Fruit fly (Drosophila melanogaster) whole organism, prepupa: Measurements from ENCODE around the gene Dnaaf6.

Experiments
- Blimp-1 ChIP-seq: fragments of 200-800 bp; sonication (Bioruptor generic); optimal IDR thresholded peaks from 3 replicates; lab custom pipeline; 2017; ENCODE audit warnings: missing biosample characterization, missing genetic modification characterization, mild to moderate bottlenecking, moderate library complexity, missing genetic modification reagents
- CG10669 ChIP-seq: fragments of 200-800 bp; sonication (Bioruptor generic); optimal IDR thresholded peaks from 3 replicates; lab custom pipeline; 2018; ENCODE audit warnings: missing biosample characterization, mild to moderate bottlenecking, missing genetic modification characterization, moderate library complexity
- CG11294 ChIP-seq: fragments of 200-800 bp; sonication (Bioruptor generic); IDR thresholded peaks from 2 replicates; pipeline ENCODE4 v1.3.6; 2022; ENCODE audit warnings: missing biosample characterization, missing genetic modification characterization
- CG11762 ChIP-seq: fragments of 200-800 bp; sonication (Bioruptor generic); optimal IDR thresholded peaks from 3 replicates; lab custom pipeline; 2016; ENCODE audit warnings: missing biosample characterization, missing genetic modification characterization; ENCODE audit not compliant: insufficient read depth
- CG11902 ChIP-seq: fragments of 200-800 bp; sonication (Bioruptor generic); optimal IDR thresholded peaks from 3 replicates; lab custom pipeline; 2016; ENCODE audit warnings: missing biosample characterization, missing genetic modification characterization
- CG16779 ChIP-seq: fragments of 200-800 bp; sonication (Bioruptor generic); optimal IDR thresholded peaks from 3 replicates; lab custom pipeline; 2017; ENCODE audit warnings: missing biosample characterization, mild to moderate bottlenecking, missing genetic modification characterization
- CG3032 ChIP-seq: fragments of 200-800 bp; optimal IDR thresholded peaks from 2 replicates; lab custom pipeline; 2019; ENCODE audit warnings: missing biosample characterization, mild to moderate bottlenecking, missing genetic modification characterization, moderate library complexity
- CG31627 ChIP-seq: fragments of 200-800 bp; sonication (Bioruptor generic); optimal IDR thresholded peaks from 3 replicates; lab custom pipeline; 2016; ENCODE audit warnings: missing biosample characterization, missing genetic modification characterization
- CG34406 ChIP-seq: fragments of 200-800 bp; sonication (Bioruptor generic); optimal IDR thresholded peaks from 3 replicates; lab custom pipeline; 2016; ENCODE audit warnings: missing biosample characterization, missing genetic modification characterization
- CG3919 ChIP-seq: fragments of 200-800 bp; sonication (Bioruptor generic); optimal IDR thresholded peaks from 3 replicates; lab custom pipeline; 2016; ENCODE audit warnings: missing biosample characterization, missing genetic modification characterization
- CG4318 ChIP-seq: fragments of 200-800 bp; sonication (Bioruptor generic); optimal IDR thresholded peaks from 3 replicates; lab custom pipeline; 2017; ENCODE audit warnings: missing biosample characterization, mild to moderate bottlenecking, missing genetic modification characterization
- CG6163 ChIP-seq: fragments of 200-800 bp; sonication (Bioruptor generic); IDR thresholded peaks from 3 replicates; pipeline ENCODE4 v1.3.6; 2022; ENCODE audit warnings: missing biosample characterization, missing genetic modification characterization
- CG6276 ChIP-seq: fragments of 200-800 bp; sonication (Bioruptor generic); optimal IDR thresholded peaks from 2 replicates; lab custom pipeline; 2017; ENCODE audit warnings: missing biosample characterization, mild to moderate bottlenecking, missing genetic modification characterization
- CG6792 ChIP-seq: fragments of 200-800 bp; sonication (Bioruptor generic); optimal IDR thresholded peaks from 3 replicates; lab custom pipeline; 2016; ENCODE audit warnings: missing biosample characterization, missing genetic modification characterization
- CG6808 ChIP-seq: fragments of 200-800 bp; sonication (Bioruptor generic); optimal IDR thresholded peaks from 3 replicates; lab custom pipeline; 2017; ENCODE audit warnings: missing biosample characterization, missing genetic modification characterization, mild to moderate bottlenecking, moderate library complexity, missing genetic modification reagents
- CG6854 ChIP-seq: fragments of 200-800 bp; sonication (Bioruptor generic); optimal IDR thresholded peaks from 2 replicates; lab custom pipeline; 2017; ENCODE audit warnings: missing biosample characterization, mild to moderate bottlenecking, missing genetic modification characterization
- CG7368 ChIP-seq: fragments of 200-800 bp; sonication (Bioruptor generic); optimal IDR thresholded peaks from 3 replicates; lab custom pipeline; 2016; ENCODE audit warnings: missing biosample characterization, missing genetic modification characterization
- CG8119 ChIP-seq: fragments of 200-800 bp; sonication (Bioruptor generic); IDR thresholded peaks from 3 replicates; pipeline ENCODE4 v1.3.6; 2022; ENCODE audit warnings: missing biosample characterization, missing genetic modification characterization
- CG8319 ChIP-seq: fragments of 200-800 bp; sonication (Bioruptor generic); optimal IDR thresholded peaks from 3 replicates; lab custom pipeline; 2016; ENCODE audit warnings: missing biosample characterization, missing genetic modification characterization
- CG8632 ChIP-seq: fragments of 200-800 bp; sonication (Bioruptor generic); optimal IDR thresholded peaks from 3 replicates; lab custom pipeline; 2016; ENCODE audit warnings: missing biosample characterization, missing genetic modification characterization
- CG9139 ChIP-seq: fragments of 200-800 bp; sonication (Bioruptor generic); optimal IDR thresholded peaks from 3 replicates; lab custom pipeline; 2017; ENCODE audit warnings: missing biosample characterization, mild to moderate bottlenecking, missing genetic modification characterization
- Eip78C ChIP-seq: fragments of 200-800 bp; sonication (Bioruptor generic); peaks from one replicate; lab custom pipeline; 2016; ENCODE audit warnings: missing biosample characterization, missing genetic modification characterization
- Ets21C ChIP-seq: fragments of 200-800 bp; sonication (Bioruptor generic); optimal IDR thresholded peaks from 3 replicates; lab custom pipeline; 2016; ENCODE audit warnings: missing biosample characterization, missing genetic modification characterization
- Ets96B ChIP-seq: fragments of 200-800 bp; optimal IDR thresholded peaks from 2 replicates; lab custom pipeline; 2019; ENCODE audit warnings: missing biosample characterization, mild to moderate bottlenecking, missing genetic modification characterization, moderate library complexity
- Gug ChIP-seq: fragments of 200-800 bp; sonication (Bioruptor generic); IDR thresholded peaks from 2 replicates; pipeline ENCODE4 v1.3.6; 2022; ENCODE audit warnings: missing biosample characterization, missing genetic modification characterization
- Hr38 ChIP-seq: sonication (Bioruptor generic); optimal IDR thresholded peaks from 2 replicates; lab custom pipeline; 2016; ENCODE audit warnings: missing biosample characterization, missing genetic modification characterization
- Hr39 ChIP-seq: fragments of 200-800 bp; sonication (Bioruptor generic); optimal IDR thresholded peaks from 2 replicates; lab custom pipeline; 2016; ENCODE audit warnings: missing biosample characterization, missing genetic modification characterization
- Hr4 ChIP-seq: fragments of 200-800 bp; sonication (Bioruptor generic); optimal IDR thresholded peaks from 3 replicates; lab custom pipeline; 2016; ENCODE audit warnings: missing biosample characterization, missing genetic modification characterization
- Lpt ChIP-seq: fragments of 200-800 bp; sonication (Bioruptor generic); optimal IDR thresholded peaks from 3 replicates; lab custom pipeline; 2016; ENCODE audit warnings: missing biosample characterization, missing genetic modification characterization
- Met ChIP-seq: fragments of 200-800 bp; sonication (Bioruptor generic); optimal IDR thresholded peaks from 3 replicates; lab custom pipeline; 2016; ENCODE audit warnings: missing biosample characterization, missing genetic modification characterization
- OdsH ChIP-seq: fragments of 200-800 bp; sonication (Bioruptor generic); optimal IDR thresholded peaks from 3 replicates; lab custom pipeline; 2016; ENCODE audit warnings: missing biosample characterization, missing genetic modification characterization
- Smox ChIP-seq: fragments of 200-800 bp; sonication (Bioruptor generic); optimal IDR thresholded peaks from 3 replicates; lab custom pipeline; 2016; ENCODE audit warnings: missing biosample characterization, missing genetic modification characterization
- Sox102F ChIP-seq: fragments of 200-800 bp; sonication (Bioruptor generic); optimal IDR thresholded peaks from 2 replicates; lab custom pipeline; 2016; ENCODE audit warnings: missing biosample characterization, mild to moderate bottlenecking, missing genetic modification characterization
- achi ChIP-seq: fragments of 200-800 bp; sonication (Bioruptor generic); optimal IDR thresholded peaks from 3 replicates; lab custom pipeline; 2016; ENCODE audit warnings: missing biosample characterization, missing genetic modification characterization
- acj6 ChIP-seq: fragments of 200-800 bp; sonication (Bioruptor generic); optimal IDR thresholded peaks from 3 replicates; lab custom pipeline; 2016; ENCODE audit warnings: missing biosample characterization, missing genetic modification characterization
- dac ChIP-seq: fragments of 200-800 bp; sonication (Bioruptor generic); optimal IDR thresholded peaks from 2 replicates; lab custom pipeline; 2017; ENCODE audit warnings: missing biosample characterization, mild to moderate bottlenecking, missing genetic modification characterization
- dsx ChIP-seq: fragments of 200-800 bp; optimal IDR thresholded peaks from 3 replicates; lab custom pipeline; 2019; ENCODE audit warnings: missing biosample characterization, mild to moderate bottlenecking, missing genetic modification characterization, moderate library complexity; ENCODE audit not compliant: poor library complexity, severe bottlenecking
- eg ChIP-seq: fragments of 200-800 bp; sonication (Bioruptor generic); IDR thresholded peaks from 3 replicates; pipeline ENCODE4 v1.3.6; 2022; ENCODE audit warnings: missing biosample characterization, missing genetic modification characterization
- esn ChIP-seq: fragments of 200-800 bp; sonication (Bioruptor generic); optimal IDR thresholded peaks from 2 replicates; lab custom pipeline; 2016; ENCODE audit warnings: missing biosample characterization, mild to moderate bottlenecking, missing genetic modification characterization, moderate library complexity
- fd59A ChIP-seq: fragments of 200-800 bp; sonication (Bioruptor generic); optimal IDR thresholded peaks from 2 replicates; lab custom pipeline; 2017; ENCODE audit warnings: missing biosample characterization, mild to moderate bottlenecking, missing genetic modification characterization, missing genetic modification reagents
- lz ChIP-seq: fragments of 200-800 bp; sonication (Bioruptor generic); optimal IDR thresholded peaks from 3 replicates; lab custom pipeline; 2016; ENCODE audit warnings: missing biosample characterization, missing genetic modification characterization
- net ChIP-seq: fragments of 200-800 bp; sonication (Bioruptor generic); optimal IDR thresholded peaks from 3 replicates; lab custom pipeline; 2016; ENCODE audit warnings: missing biosample characterization, missing genetic modification characterization
- pdm3 ChIP-seq: fragments of 200-800 bp; sonication (Bioruptor generic); optimal IDR thresholded peaks from 3 replicates; lab custom pipeline; 2016; ENCODE audit warnings: missing biosample characterization, missing genetic modification characterization
- spab ChIP-seq: fragments of 200-800 bp; sonication (Bioruptor generic); optimal IDR thresholded peaks from 2 replicates; lab custom pipeline; 2017; ENCODE audit warnings: missing biosample characterization, mild to moderate bottlenecking, missing genetic modification characterization, missing genetic modification reagents
- svp ChIP-seq: fragments of 200-800 bp; sonication (Bioruptor generic); peaks from one replicate; lab custom pipeline; 2016; ENCODE audit warnings: missing biosample characterization, missing genetic modification characterization
- topi ChIP-seq: fragments of 200-800 bp; sonication (Bioruptor generic); optimal IDR thresholded peaks from 3 replicates; lab custom pipeline; 2016; ENCODE audit warnings: missing biosample characterization, missing genetic modification characterization

Dnaaf6 gene

DNA sequence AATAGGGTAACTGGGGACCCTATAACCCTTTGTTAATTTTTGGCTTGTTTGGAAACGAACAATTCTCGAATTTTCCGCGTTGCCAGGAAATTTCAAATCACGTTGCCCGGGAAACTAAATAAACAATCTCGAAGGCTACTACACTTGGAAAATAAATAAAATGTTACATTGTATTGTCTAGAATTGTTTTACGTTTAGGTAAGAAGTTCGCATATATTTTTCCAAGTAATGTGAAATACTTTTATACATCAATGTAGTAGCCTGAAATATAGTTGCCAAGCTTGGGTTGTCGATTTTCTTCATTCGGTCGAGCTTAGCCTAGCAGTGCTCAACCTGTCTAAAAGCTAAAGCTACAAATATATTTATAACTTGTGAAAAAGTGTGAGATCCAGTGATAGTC lies at the start of gene Dnaaf6:
Gene Dnaaf6, plus strand, starts transcription at position 301 of the 400 bp plus-strand sequence.
- TF ChIP-seq Sox102F (GFP tag; lab: Kevin White, UChicago), result no peak
- TF ChIP-seq CG11294 (GFP tag; lab: Robert Waterston, UW), result no peak
- no peak for TF ChIP-seq Eip78C (GFP tag; lab: Kevin White, UChicago)
- no peak for TF ChIP-seq achi (GFP tag; lab: Kevin White, UChicago)
- no peak for TF ChIP-seq CG3919 (GFP tag; lab: Kevin White, UChicago)
- no peak for TF ChIP-seq CG6854 (GFP tag; lab: Kevin White, UChicago)
- no peak for TF ChIP-seq CG6163 (GFP tag; lab: Robert Waterston, UW)
- no peak for TF ChIP-seq Blimp-1 (GFP tag; lab: Kevin White, UChicago)
- no peak for TF ChIP-seq Hr4 (GFP tag; lab: Kevin White, UChicago)
- no peak for TF ChIP-seq CG8632 (GFP tag; lab: Kevin White, UChicago)
- no peak for TF ChIP-seq CG16779 (tag; lab: Kevin White, UChicago)
- no peak for TF ChIP-seq CG7368 (GFP tag; lab: Kevin White, UChicago)
- no peak for TF ChIP-seq CG6276 (GFP tag; lab: Kevin White, UChicago)
- no peak for TF ChIP-seq Hr39 (GFP tag; lab: Kevin White, UChicago)
- TF ChIP-seq dsx (GFP tag; lab: Kevin White, UChicago), result no peak

DNA sequence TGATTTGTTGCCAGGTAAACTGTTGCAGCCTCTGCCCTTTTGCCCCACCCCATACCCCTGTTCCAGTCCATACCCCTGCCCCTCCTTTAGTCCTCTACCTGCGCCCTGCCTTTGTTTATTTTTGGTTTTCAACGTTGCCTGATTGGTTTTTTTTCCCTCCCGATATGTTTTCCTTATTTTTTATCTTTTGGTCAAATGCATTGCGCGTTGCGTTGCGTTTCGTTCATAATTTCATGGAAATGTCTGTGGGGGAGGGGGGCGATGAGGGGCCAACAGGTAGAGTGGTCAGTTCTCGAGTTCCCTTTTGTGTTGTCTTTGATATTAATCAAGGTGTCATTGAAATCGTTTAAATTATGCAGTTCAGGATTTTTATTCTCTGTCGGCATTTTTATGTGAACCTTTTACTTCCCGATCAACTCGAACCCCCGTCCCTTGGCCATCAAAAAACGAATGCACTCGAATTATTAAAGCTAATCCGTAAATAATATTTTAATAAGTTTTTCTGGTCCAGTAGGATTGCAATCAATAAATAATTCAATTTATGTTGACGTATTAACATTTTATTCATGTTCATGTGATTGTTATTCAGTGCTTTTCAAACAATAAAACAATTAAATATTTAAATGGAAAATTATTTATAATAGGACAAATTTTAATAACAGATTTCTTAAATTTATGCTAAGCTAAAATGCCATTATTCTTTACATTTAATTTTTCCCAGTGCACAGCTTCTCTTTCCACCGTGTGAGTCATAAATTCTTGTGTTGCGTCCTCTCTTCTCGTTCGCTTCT lies 49.6 kb upstream of the Dnaaf6 start:
- TF ChIP-seq CG8119 (GFP tag; lab: Robert Waterston, UW), result peak; percentile 49; the same call in 2 of the 3 replicates
- peak; percentile 7 for TF ChIP-seq Hr4 (GFP tag; lab: Kevin White, UChicago)
- no peak for TF ChIP-seq CG11294 (GFP tag; lab: Robert Waterston, UW)
- peak; percentile 67 for TF ChIP-seq CG8319
- peak; percentile 87 for TF ChIP-seq CG34406 (GFP tag; lab: Kevin White, UChicago)
- no peak for TF ChIP-seq Hr38 (GFP tag; lab: Kevin White, UChicago)
- peak; percentile 64 for TF ChIP-seq Ets21C (GFP tag; lab: Kevin White, UChicago)
- peak; percentile 96 for TF ChIP-seq Eip78C (GFP tag; lab: Kevin White, UChicago)
- peak; percentile 58 for TF ChIP-seq CG6163 (GFP tag; lab: Robert Waterston, UW)
- TF ChIP-seq CG7368 (GFP tag; lab: Kevin White, UChicago), result peak; percentile 66
- peak; percentile 71 for TF ChIP-seq Sox102F (GFP tag; lab: Kevin White, UChicago)
- peak; percentile 83 for TF ChIP-seq dsx (GFP tag; lab: Kevin White, UChicago)
- TF ChIP-seq topi (GFP tag; lab: Kevin White, UChicago), result peak; percentile 91
- peak; percentile 57 for TF ChIP-seq Blimp-1 (GFP tag; lab: Kevin White, UChicago)
- TF ChIP-seq dac (GFP tag; lab: Kevin White, UChicago), result no peak
- peak; percentile 80 for TF ChIP-seq OdsH (GFP tag; lab: Kevin White, UChicago)
- TF ChIP-seq CG6792 (GFP tag; lab: Kevin White, UChicago), result peak; percentile 78
- no peak for TF ChIP-seq CG4318 (GFP tag; lab: Kevin White, UChicago)
- TF ChIP-seq Ets96B, result peak; percentile 88
- TF ChIP-seq spab, result peak; percentile 84
- peak; percentile 75 for TF ChIP-seq lz
- TF ChIP-seq svp (GFP tag; lab: Kevin White, UChicago), result peak; percentile 86
- peak; percentile 93 for TF ChIP-seq CG3032 (tag; lab: Kevin White, UChicago)
- TF ChIP-seq CG6808 (GFP tag; lab: Kevin White, UChicago), result peak; percentile 84
- peak; percentile 82 for TF ChIP-seq Smox (GFP tag; lab: Kevin White, UChicago)
- peak; percentile 56 for TF ChIP-seq net
- TF ChIP-seq Met (GFP tag; lab: Kevin White, UChicago), result peak; percentile 86
- peak; percentile 70 for TF ChIP-seq CG9139
- TF ChIP-seq Gug, result no peak
- peak; percentile 76 for TF ChIP-seq fd59A (GFP tag; lab: Kevin White, UChicago)
- TF ChIP-seq eg (GFP tag; lab: Robert Waterston, UW), result 0 out of 3 replicates have a peak, but pooled peaks have one; percentile 31
- peak; percentile 83 for TF ChIP-seq acj6
- TF ChIP-seq esn (GFP tag; lab: Kevin White, UChicago), result peak; percentile 92
- peak; percentile 87 for TF ChIP-seq CG10669 (GFP tag; lab: Kevin White, UChicago)
- TF ChIP-seq CG11902, result peak; percentile 44
- TF ChIP-seq Lpt, result peak; percentile 43
- TF ChIP-seq pdm3, result peak; percentile 68
- TF ChIP-seq CG6854 (GFP tag; lab: Kevin White, UChicago), result peak; percentile 35
- peak; percentile 61 for TF ChIP-seq CG11762 (GFP tag; lab: Kevin White, UChicago)
- TF ChIP-seq CG31627, result peak; percentile 69
- peak; percentile 21 for TF ChIP-seq CG16779 (tag; lab: Kevin White, UChicago)
